Worm (Caenorhabditis elegans): Measurements from ENCODE around the gene Y57G11C.1142.
A peak's percentile ranks its signal among the peaks of the same experiment; 100 is the strongest.

The Y57G11C.1142 gene

DNA sequence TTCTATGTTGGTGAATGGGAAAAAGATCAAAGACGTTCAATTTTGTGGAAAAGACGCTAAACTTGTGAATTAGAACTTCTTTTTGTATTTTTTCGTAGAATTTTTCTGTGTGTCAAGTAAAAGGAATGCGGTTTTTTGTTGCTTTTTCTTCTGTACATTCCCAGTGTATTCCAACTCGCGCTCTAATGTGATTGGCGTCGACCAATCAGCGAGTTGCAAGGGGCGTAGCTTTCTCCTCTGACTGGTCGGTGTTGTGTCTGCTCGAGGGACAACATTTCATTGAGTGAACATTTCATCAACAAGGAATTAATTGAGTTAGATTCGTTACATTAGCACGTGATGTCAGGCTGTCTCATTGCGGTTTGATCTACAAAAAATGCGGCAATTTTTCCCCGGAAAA lies 1.5 kb upstream of the Y57G11C.1142 start:
- TF ChIP-seq flt-1 (GFP tag; IDR thresholded peaks at IDR 0.05): no peak
- no peak for TF ChIP-seq med-1 (GFP tag; optimal IDR thresholded peaks at IDR 0.05; ENCODE audit: insufficient read depth)
- no peak for TF ChIP-seq ref-1 (GFP tag; conservative IDR thresholded peaks at IDR 0.05)
- TF ChIP-seq tab-1 (GFP tag; IDR thresholded peaks at IDR 0.05): no peak
- no peak for TF ChIP-seq ztf-29 (GFP tag; IDR thresholded peaks at IDR 0.05)
- no peak for TF ChIP-seq T22C8.4 (GFP tag; IDR thresholded peaks at IDR 0.05)
- no peak for TF ChIP-seq ztf-23 (GFP tag; IDR thresholded peaks at IDR 0.05)
- no peak for TF ChIP-seq cog-1 (tag; optimal IDR thresholded peaks at IDR 0.05)
- TF ChIP-seq klf-2 (GFP tag; conservative IDR thresholded peaks at IDR 0.05): no peak

DNA sequence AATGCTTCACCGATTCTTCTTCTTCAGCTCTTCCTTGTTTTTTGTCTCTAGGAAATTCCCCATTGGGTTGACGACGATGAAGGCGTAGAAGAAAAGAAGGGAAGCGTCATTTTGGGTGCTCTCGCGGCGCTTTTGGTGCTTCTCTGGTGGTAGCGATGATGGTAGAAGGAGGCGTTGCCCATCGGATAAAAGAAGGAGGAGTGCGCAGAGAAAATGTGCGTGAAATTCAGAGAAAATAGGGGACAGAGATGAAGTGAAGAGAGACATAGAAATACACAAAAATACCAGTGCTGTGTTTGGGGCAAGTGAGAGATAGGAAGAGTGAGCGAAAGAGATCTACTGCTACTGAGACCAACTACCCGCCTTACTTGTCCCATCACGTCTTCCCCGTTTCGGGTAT lies 4.5 kb downstream of the Y57G11C.1142 start, which contains the start of gene oig-5:
oig-5 (plus strand) TSS at position 301 of the 400 bp plus-strand sequence.
- TF ChIP-seq ztf-23 (GFP tag; IDR thresholded peaks at IDR 0.05) (no peak), med-1 (GFP tag; optimal IDR thresholded peaks at IDR 0.05; ENCODE audit: insufficient read depth) (no peak), flt-1 (GFP tag; IDR thresholded peaks at IDR 0.05) (no peak), ztf-29 (GFP tag; IDR thresholded peaks at IDR 0.05) (no peak), T22C8.4 (GFP tag; IDR thresholded peaks at IDR 0.05) (no peak), cog-1 (tag; optimal IDR thresholded peaks at IDR 0.05) (no peak), tab-1 (GFP tag; IDR thresholded peaks at IDR 0.05) (no peak), klf-2 (GFP tag; conservative IDR thresholded peaks at IDR 0.05) (no peak), ref-1 (GFP tag; conservative IDR thresholded peaks at IDR 0.05) (no peak)

DNA sequence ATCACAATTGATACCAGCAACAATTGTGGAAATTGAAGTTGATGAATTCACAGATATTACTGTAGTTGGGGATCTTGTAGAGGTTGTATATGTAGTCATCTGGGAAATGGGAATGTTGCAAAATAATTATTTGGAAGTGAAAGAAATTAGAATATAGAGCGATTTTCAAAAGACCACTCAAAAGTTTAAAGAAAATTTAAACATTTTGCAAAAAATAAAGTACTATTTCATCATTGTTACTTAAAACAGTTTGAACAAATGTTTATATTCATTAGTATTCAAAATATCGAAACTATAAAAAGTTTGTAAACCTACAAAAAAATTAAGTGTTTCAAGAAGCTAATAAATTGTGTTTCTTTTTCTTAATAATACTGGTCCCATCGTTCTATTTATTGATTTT lies 13.9 kb downstream of the Y57G11C.1142 start, which contains the start of gene Y57G11C.46:
Y57G11C.46 (minus strand) TSS at position 101 of the 400 bp plus-strand sequence.
- TF ChIP-seq med-1 (GFP tag; optimal IDR thresholded peaks at IDR 0.05; ENCODE audit: insufficient read depth) (no peak), ztf-23 (GFP tag; IDR thresholded peaks at IDR 0.05) (no peak), klf-2 (GFP tag; conservative IDR thresholded peaks at IDR 0.05) (no peak), tab-1 (GFP tag; IDR thresholded peaks at IDR 0.05) (no peak), flt-1 (GFP tag; IDR thresholded peaks at IDR 0.05) (no peak), ztf-29 (GFP tag; IDR thresholded peaks at IDR 0.05) (no peak), cog-1 (tag; optimal IDR thresholded peaks at IDR 0.05) (no peak), T22C8.4 (GFP tag; IDR thresholded peaks at IDR 0.05) (no peak), ref-1 (GFP tag; conservative IDR thresholded peaks at IDR 0.05) (no peak)

DNA sequence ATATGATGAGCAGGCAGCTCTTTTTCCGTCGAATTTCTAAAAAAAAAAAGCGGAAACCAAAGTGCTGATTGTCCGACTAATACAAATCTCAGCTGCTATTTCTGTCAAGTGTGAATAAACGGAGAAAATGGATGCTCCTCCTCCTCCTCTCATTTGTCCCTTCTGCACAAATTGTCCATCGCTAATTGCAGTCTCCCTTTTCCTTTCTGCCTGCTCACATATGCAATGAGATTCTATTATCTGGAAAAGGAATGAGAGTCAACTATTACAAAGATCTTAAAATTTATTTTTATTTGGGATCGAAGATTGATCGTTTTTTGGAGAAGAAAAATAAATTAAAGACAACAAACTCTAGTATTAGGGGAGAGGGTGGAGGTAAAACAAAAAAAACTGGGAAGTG lies 19.9 kb downstream of the Y57G11C.1142 start:
- peak; percentile 14; the same call in 1 of the 2 replicates for TF ChIP-seq flt-1 (GFP tag; IDR thresholded peaks at IDR 0.05)
- TF ChIP-seq klf-2 (GFP tag; conservative IDR thresholded peaks at IDR 0.05): no peak

DNA sequence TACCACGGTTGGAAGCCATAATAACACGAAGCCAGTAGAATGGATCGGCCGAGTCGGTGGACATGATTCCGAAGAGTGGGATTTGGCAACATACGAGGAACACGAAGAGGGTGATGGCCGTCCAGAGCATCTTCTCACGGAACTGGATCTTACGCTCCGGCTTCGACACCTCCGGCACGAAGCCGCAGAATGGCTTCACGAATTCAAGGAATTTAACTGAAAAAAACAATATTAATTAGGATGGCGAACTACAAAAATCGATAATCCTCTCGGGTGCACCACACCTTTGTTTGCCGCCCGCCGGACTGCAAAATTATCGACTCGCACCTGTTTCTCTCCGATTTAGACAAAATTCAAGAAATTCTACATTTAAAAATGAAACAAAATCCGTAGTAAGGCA lies 21.8 kb downstream of the Y57G11C.1142 start:
- TF ChIP-seq T22C8.4 (GFP tag; IDR thresholded peaks at IDR 0.05): peak; percentile 40; the same call in 1 of the 2 replicates
- no peak for TF ChIP-seq cog-1 (tag; optimal IDR thresholded peaks at IDR 0.05)

DNA sequence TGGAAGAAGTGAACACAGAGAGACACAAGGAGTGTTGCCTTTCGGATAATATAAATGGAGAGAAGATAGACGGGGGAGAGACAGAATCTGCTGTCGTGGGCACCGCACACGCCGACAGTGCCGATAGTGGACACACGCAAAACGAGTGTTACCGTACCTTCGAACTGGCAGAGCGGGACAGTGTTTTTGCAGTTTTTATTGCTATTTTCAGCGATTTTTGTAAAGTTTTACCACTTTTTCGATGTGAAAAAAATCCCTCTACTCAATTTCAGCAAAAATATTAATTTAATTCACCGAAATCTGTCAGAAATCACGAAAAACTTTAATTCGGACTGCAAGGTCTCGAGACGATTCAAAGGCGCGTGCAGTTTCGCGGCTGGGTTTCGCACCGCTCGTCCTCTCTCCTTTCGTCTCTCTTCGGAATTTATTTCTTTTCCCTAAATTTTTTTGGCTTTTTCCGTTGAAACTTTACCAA lies 22.5 kb downstream of the Y57G11C.1142 start, which contains the start of gene sec-61.A:
sec-61.A (minus strand) TSS at position 387 of the 475 bp plus-strand sequence.
- TF ChIP-seq klf-2 (GFP tag; conservative IDR thresholded peaks at IDR 0.05) (no peak), med-1 (GFP tag; optimal IDR thresholded peaks at IDR 0.05; ENCODE audit: insufficient read depth) (no peak), tab-1 (GFP tag; IDR thresholded peaks at IDR 0.05) (no peak), ztf-29 (GFP tag; IDR thresholded peaks at IDR 0.05) (no peak), cog-1 (tag; optimal IDR thresholded peaks at IDR 0.05) (peak; percentile 78), ztf-23 (GFP tag; IDR thresholded peaks at IDR 0.05) (no peak), ref-1 (GFP tag; conservative IDR thresholded peaks at IDR 0.05) (no peak), flt-1 (GFP tag; IDR thresholded peaks at IDR 0.05) (0 out of 2 replicates have a peak, but pooled peaks have one; percentile 13)

DNA sequence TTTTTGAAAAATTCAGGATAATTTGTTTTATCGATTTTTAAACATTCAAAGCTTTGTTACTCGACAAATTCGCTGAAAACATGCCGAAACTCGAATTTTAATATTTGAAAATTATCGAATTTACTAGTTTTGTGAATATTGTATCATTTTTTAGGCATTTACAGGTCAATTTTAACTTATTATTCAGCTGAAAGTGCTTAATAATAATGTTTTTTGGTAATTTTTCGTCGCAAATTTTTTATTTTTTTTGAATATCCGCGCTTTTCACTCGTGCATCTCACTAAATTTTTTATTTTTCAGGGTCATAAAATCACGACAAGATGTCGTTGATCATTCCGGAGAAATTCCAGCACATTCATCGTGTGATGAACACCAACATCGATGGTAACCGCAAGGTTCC lies 23.0 kb downstream of the Y57G11C.1142 start, which contains the start of gene rps-18:
rps-18 (plus strand) TSS at position 301 of the 400 bp plus-strand sequence.
- TF ChIP-seq klf-2 (GFP tag; conservative IDR thresholded peaks at IDR 0.05): no peak
- TF ChIP-seq ztf-29 (GFP tag; IDR thresholded peaks at IDR 0.05): no peak

DNA sequence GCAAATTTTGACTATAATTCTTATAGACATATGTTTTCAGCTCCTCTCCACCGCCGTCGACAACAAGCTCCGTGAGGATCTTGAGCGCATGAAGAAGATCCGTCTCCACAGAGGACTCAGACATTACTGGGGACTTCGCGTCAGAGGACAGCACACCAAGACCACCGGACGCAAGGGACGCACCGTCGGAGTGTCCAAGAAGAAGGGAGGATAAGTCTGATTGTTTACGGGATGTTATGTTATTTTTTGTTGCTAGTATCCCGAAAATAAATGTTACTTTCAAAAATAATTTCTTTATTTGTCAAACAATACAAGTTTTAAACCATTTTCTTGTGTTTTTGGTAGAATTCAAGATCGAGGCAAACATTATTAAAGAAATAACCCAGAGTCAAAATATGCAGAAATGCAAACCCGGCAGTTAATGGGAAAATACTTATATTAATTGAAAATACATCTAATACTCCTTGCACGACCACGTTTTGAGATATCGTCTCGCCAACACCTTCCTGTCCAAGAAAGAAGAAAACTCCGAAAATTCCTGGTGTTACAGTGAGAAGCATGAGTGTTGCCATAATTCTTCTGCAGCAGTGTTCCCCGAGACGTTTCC lies 23.8 kb downstream of the Y57G11C.1142 start:
- no peak for TF ChIP-seq flt-1 (GFP tag; IDR thresholded peaks at IDR 0.05)
- no peak for TF ChIP-seq tab-1 (GFP tag; IDR thresholded peaks at IDR 0.05)
- no peak for TF ChIP-seq klf-2 (GFP tag; conservative IDR thresholded peaks at IDR 0.05)
- no peak for TF ChIP-seq ref-1 (GFP tag; conservative IDR thresholded peaks at IDR 0.05)
- TF ChIP-seq T22C8.4 (GFP tag; IDR thresholded peaks at IDR 0.05): no peak
- no peak for TF ChIP-seq ztf-23 (GFP tag; IDR thresholded peaks at IDR 0.05)
- no peak for TF ChIP-seq cog-1 (tag; optimal IDR thresholded peaks at IDR 0.05)
- TF ChIP-seq ztf-29 (GFP tag; IDR thresholded peaks at IDR 0.05): no peak
- no peak for TF ChIP-seq med-1 (GFP tag; optimal IDR thresholded peaks at IDR 0.05; ENCODE audit: insufficient read depth)

DNA sequence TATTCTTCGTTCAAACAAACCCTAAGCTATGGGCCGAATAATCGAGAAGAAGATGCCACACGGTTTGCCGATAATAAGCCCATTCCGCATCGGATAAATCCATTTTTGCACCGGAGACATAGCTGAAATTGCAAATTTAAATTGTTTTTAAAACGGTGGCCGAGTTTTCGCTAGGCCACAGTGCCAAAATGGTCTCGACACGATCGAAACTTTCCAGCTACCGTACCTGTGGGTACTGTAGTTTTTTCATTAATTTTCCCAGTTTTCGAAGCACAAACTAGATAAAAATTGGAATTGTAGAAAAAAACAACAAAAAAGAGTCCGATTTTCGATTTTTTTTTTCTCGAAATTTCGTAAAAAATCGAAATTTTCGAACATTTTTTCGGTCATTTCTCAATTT lies 25.8 kb downstream of the Y57G11C.1142 start:
- TF ChIP-seq klf-2 (GFP tag; conservative IDR thresholded peaks at IDR 0.05) (no peak), med-1 (GFP tag; optimal IDR thresholded peaks at IDR 0.05; ENCODE audit: insufficient read depth) (no peak), ref-1 (GFP tag; conservative IDR thresholded peaks at IDR 0.05) (no peak), ztf-29 (GFP tag; IDR thresholded peaks at IDR 0.05) (no peak), cog-1 (tag; optimal IDR thresholded peaks at IDR 0.05) (no peak), tab-1 (GFP tag; IDR thresholded peaks at IDR 0.05) (no peak), ztf-23 (GFP tag; IDR thresholded peaks at IDR 0.05) (no peak), flt-1 (GFP tag; IDR thresholded peaks at IDR 0.05) (no peak), T22C8.4 (GFP tag; IDR thresholded peaks at IDR 0.05) (no peak)

DNA sequence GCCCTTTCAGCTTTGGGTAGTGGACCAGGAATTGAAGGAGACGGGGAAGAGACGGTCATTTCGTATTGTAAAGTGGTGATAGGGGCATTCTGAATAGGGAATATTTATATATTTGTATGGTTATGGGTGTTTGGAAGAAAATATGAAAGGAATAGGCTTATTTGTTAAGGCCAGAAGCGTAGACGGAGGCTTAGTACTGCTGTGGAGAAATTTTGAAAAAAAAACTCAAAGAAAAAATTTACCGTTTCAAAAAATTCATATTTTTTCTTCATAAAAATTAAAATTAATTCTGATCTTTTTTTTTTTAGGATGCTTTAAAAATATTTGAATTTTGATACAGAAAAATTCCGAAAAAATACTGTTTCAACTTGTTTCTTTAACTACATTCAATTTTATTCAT lies 26.6 kb downstream of the Y57G11C.1142 start, which contains the start of gene hhat-2:
hhat-2 (minus strand) TSS at position 101 of the 400 bp plus-strand sequence.
- TF ChIP-seq med-1 (GFP tag; optimal IDR thresholded peaks at IDR 0.05; ENCODE audit: insufficient read depth) (no peak), cog-1 (tag; optimal IDR thresholded peaks at IDR 0.05) (no peak), ztf-23 (GFP tag; IDR thresholded peaks at IDR 0.05) (no peak), ref-1 (GFP tag; conservative IDR thresholded peaks at IDR 0.05) (no peak), T22C8.4 (GFP tag; IDR thresholded peaks at IDR 0.05) (no peak), tab-1 (GFP tag; IDR thresholded peaks at IDR 0.05) (no peak), flt-1 (GFP tag; IDR thresholded peaks at IDR 0.05) (no peak), klf-2 (GFP tag; conservative IDR thresholded peaks at IDR 0.05) (no peak), ztf-29 (GFP tag; IDR thresholded peaks at IDR 0.05) (no peak)
